Worm (Caenorhabditis elegans) whole organism, L4 larva: ENCODE results near the gene acp-3.
A peak's percentile ranks its signal among the peaks of the same experiment; 100 is the strongest.

Source experiments
- ZK546.5 ChIP-seq, 2 experiments: sonication (generic microtip); optimal IDR thresholded peaks; 2 replicates each; lab custom pipeline; 2017; ENCODE audit warnings: missing biosample characterization in 2 of 2, missing genetic modification characterization in 2 of 2
- ces-1 ChIP-seq: fragments of 150-350 bp; sonication (generic microtip); optimal IDR thresholded peaks from 4 replicates; lab custom pipeline; 2014; ENCODE audit warnings: missing biosample characterization, missing genetic modification reagents, missing genetic modification characterization
- fkh-10 ChIP-seq: fragments of 150-350 bp; optimal IDR thresholded peaks from 2 replicates; lab custom pipeline; 2014; ENCODE audit warnings: missing biosample characterization, missing genetic modification reagents, missing genetic modification characterization
- lin-13 ChIP-seq: fragments of 150-350 bp; optimal IDR thresholded peaks from 2 replicates; lab custom pipeline; 2014; ENCODE audit warnings: missing biosample characterization, missing genetic modification reagents, missing genetic modification characterization
- lin-39 ChIP-seq: fragments of 150-350 bp; optimal IDR thresholded peaks from 2 replicates; lab custom pipeline; 2014; ENCODE audit warnings: missing biosample characterization, missing genetic modification reagents, missing genetic modification characterization
- mdl-1 ChIP-seq, 2 experiments: fragments of 150-350 bp in 1 of 2; sonication (generic microtip) in 1 of 2; optimal IDR thresholded peaks; 2 replicates each; lab custom pipeline; 2014 to 2017; ENCODE audit warnings: missing biosample characterization in 2 of 2, missing genetic modification characterization in 2 of 2
- nhr-11 ChIP-seq: fragments of 150-350 bp; optimal IDR thresholded peaks from 2 replicates; lab custom pipeline; 2014; ENCODE audit warnings: missing biosample characterization, missing genetic modification characterization
- nhr-25 ChIP-seq: sonication (generic microtip); optimal IDR thresholded peaks from 2 replicates; lab custom pipeline; 2017; ENCODE audit warnings: missing genetic modification characterization, mild to moderate bottlenecking, missing compliant biosample characterization, antibody characterized with exemption, moderate library complexity, borderline replicate concordance; ENCODE audit not compliant: insufficient read depth
- nhr-77 ChIP-seq: fragments of 150-350 bp; optimal IDR thresholded peaks from 2 replicates; lab custom pipeline; 2014; ENCODE audit warnings: missing biosample characterization, missing genetic modification characterization
- snpc-4 ChIP-seq: fragments of 150-350 bp; optimal IDR thresholded peaks from 2 replicates; lab custom pipeline; 2014; ENCODE audit warnings: missing biosample characterization, missing genetic modification characterization

ce11 chrII:8392215-8392614 is 44.7 kb downstream of the acp-3 start:
- TF ChIP-seq nhr-11 (no peak), ZK546.5 (tag; optimal IDR thresholded peaks at IDR 0.05; lab: Kevin White, UChicago) (no peak), fkh-10 (no peak), lin-13 (GFP tag; lab: Kevin White, UChicago) (no peak), nhr-25 (tag; lab: Kevin White, UChicago) (no peak), ces-1 (GFP tag; lab: Kevin White, UChicago) (no peak), nhr-77 (peak; percentile 11), mdl-1 (tag; optimal IDR thresholded peaks at IDR 0.05; lab: Kevin White, UChicago) (no peak), snpc-4 (tag; lab: Kevin White, UChicago) (no peak), lin-39 (tag; lab: Kevin White, UChicago) (no peak)
